Worm (Caenorhabditis elegans): ENCODE data around the gene C27C12.1.

DNA sequence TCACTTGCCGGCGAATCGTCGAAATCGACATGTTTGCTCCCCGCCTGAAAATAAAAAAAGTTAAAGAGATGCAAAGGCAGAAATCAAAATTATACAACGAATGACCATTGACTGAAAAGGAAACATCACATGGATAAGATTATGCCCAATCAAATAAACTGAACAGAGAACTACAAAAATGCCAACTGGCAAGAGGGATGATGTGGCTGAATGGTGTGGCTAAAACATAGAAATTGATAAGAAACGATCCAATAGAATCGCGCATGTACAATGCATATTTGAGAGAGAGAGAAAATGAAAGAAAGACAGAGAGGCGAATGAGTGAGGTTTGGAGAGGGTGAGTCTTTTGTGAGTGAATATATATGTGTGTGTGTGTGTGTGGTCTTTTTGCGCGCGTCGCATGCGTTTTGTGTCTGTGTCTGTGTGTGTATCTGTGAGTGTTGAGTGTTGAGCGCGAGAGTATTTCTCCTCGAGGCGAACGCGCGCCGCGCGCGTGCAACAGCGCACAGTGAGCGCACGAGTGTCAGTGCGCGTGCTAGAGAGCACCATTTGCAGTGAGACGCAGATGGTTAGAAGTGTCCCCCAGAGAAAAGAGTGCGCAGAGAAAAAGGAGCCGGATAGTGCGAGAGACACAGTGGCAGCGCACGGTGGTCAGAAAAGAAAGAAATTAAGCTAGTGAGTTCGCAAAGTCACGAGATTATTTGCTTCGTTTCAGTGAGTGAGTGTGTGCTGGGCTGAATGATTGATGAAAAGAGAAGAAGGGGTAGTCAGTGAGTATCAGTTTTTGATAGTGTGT is 34.9 kb downstream of the C27C12.1 start, which contains the start of gene epn-1:
- TF ChIP-seq ref-1 (GFP tag; conservative IDR thresholded peaks at IDR 0.05) (no peak), ztf-29 (GFP tag; IDR thresholded peaks at IDR 0.05) (no peak), ztf-23 (GFP tag; IDR thresholded peaks at IDR 0.05) (peak; percentile 60; the same call in 1 of the 2 replicates), cog-1 (tag; optimal IDR thresholded peaks at IDR 0.05) (peak; percentile 93)
